Worm (Caenorhabditis elegans) whole organism, early embryonic: Measurements from ENCODE around the gene aak-1.

ENCODE experiments used
- F13C5.2 ChIP-seq: sonication (generic microtip); optimal IDR thresholded peaks from 2 replicates; lab custom pipeline; 2017; ENCODE audit warnings: mild to moderate bottlenecking, missing genetic modification characterization, inconsistent platforms, missing compliant biosample characterization
- ama-1 ChIP-seq: fragments of 150-350 bp; optimal IDR thresholded peaks from 2 replicates; lab custom pipeline; 2014
- ets-7 ChIP-seq: sonication (generic microtip); optimal IDR thresholded peaks from 2 replicates; lab custom pipeline; 2016; ENCODE audit warnings: missing genotype, missing genetic modification characterization, missing compliant biosample characterization
- flt-1 ChIP-seq: fragments of 200-800 bp; sonication (Bioruptor generic); IDR thresholded peaks from 2 replicates; pipeline ENCODE4 v1.3.6; 2022; ENCODE audit warnings: missing genetic modification characterization, missing compliant biosample characterization
- hmbx-1 ChIP-seq: sonication (generic microtip); optimal IDR thresholded peaks from 2 replicates; lab custom pipeline; 2016; ENCODE audit warnings: mild to moderate bottlenecking, missing genetic modification characterization, missing compliant biosample characterization
- hmg-4 ChIP-seq: fragments of 200-800 bp; sonication (Bioruptor generic); optimal IDR thresholded peaks from 2 replicates; lab custom pipeline; 2018; ENCODE audit warnings: mild to moderate bottlenecking, missing genetic modification characterization, missing compliant biosample characterization
- pes-1 ChIP-seq: fragments of 200-800 bp; sonication (Bioruptor generic); IDR thresholded peaks from 2 replicates; pipeline ENCODE4 v1.3.6; 2022; ENCODE audit warnings: missing genetic modification reagents, missing genetic modification characterization, missing compliant biosample characterization
- sea-1 ChIP-seq: fragments of 200-800 bp; sonication (Bioruptor generic); conservative IDR thresholded peaks from 2 replicates; pipeline ENCODE4 v1.3.6; 2022; ENCODE audit warnings: missing genetic modification characterization, missing compliant biosample characterization
- tra-4 ChIP-seq: sonication (generic microtip); optimal IDR thresholded peaks from 2 replicates; lab custom pipeline; 2017; ENCODE audit warnings: missing genetic modification characterization, missing compliant biosample characterization

ce11 chrIII:8763111-8763510 is 2.2 kb upstream of the aak-1 start:
- no peak for TF ChIP-seq sea-1
- no peak for TF ChIP-seq pes-1
- no peak for TF ChIP-seq ama-1 (lab: Kevin White, UChicago)
- no peak for TF ChIP-seq ets-7 (tag; lab: Kevin White, UChicago)
- no peak for TF ChIP-seq F13C5.2
- TF ChIP-seq hmg-4 (GFP tag; lab: Kevin White, UChicago), result no peak
- no peak for TF ChIP-seq hmbx-1 (tag; lab: Kevin White, UChicago)
- no peak for TF ChIP-seq flt-1
- TF ChIP-seq tra-4 (tag; lab: Kevin White, UChicago), result no peak
